Worm (Caenorhabditis elegans): ENCODE results near the gene btb-5.
A peak's percentile ranks its signal among the peaks of the same experiment; 100 is the strongest.
"Not testable (repeated sequence)": the region's sequence is repeated elsewhere in the genome, so short reads cannot be mapped to it uniquely, and the experiment has no call there.

Gene btb-5

ce11 chrIII:61045-61444 is at the start of gene btb-5:
Gene btb-5, minus strand, starts transcription at chrIII:61145.
- TF ChIP-seq fax-1 (tag; optimal IDR thresholded peaks at IDR 0.05) (no peak), nhr-11 (tag; optimal IDR thresholded peaks at IDR 0.05) (no peak), che-1 (tag; optimal IDR thresholded peaks at IDR 0.05) (no peak), madf-2 (tag; optimal IDR thresholded peaks at IDR 0.05) (no peak), K09A11.1 (tag; optimal IDR thresholded peaks at IDR 0.05; ENCODE audit: insufficient read depth) (no peak), ceh-19 (GFP tag; optimal IDR thresholded peaks at IDR 0.05) (no peak), C38D4.7 (GFP tag; optimal IDR thresholded peaks at IDR 0.05) (no peak), ceh-45 (GFP tag; IDR thresholded peaks at IDR 0.05) (no peak), sdc-2 (tag; optimal IDR thresholded peaks at IDR 0.05) (no peak), F13H6.1 (tag; optimal IDR thresholded peaks at IDR 0.05) (no peak), unc-3 (GFP tag; conservative IDR thresholded peaks at IDR 0.05) (no peak), unc-3 (tag; optimal IDR thresholded peaks at IDR 0.05) (no peak), hlh-8 (tag; optimal IDR thresholded peaks at IDR 0.05) (no peak)

ce11 chrIII:98822-99221 is 37.9 kb upstream of the btb-5 start, which contains the start of gene C29F9.9:
Gene C29F9.9, minus strand, starts transcription at chrIII:98922.
- not testable (repeated sequence) for TF ChIP-seq ceh-45 (GFP tag; IDR thresholded peaks at IDR 0.05); che-1 (tag; optimal IDR thresholded peaks at IDR 0.05); madf-2 (tag; optimal IDR thresholded peaks at IDR 0.05)

ce11 chrIII:97018-97417 is 36.1 kb upstream of the btb-5 start, which contains the start of gene C29F9.8:
Gene C29F9.8, minus strand, starts transcription at chrIII:97118.
- TF ChIP-seq fkh-6, tbx-7, rnt-1 (tag; optimal IDR thresholded peaks at IDR 0.05): not testable (repeated sequence)

- TF ChIP-seq ztf-16 (tag; optimal IDR thresholded peaks at IDR 0.05) (no peak), fax-1 (tag; optimal IDR thresholded peaks at IDR 0.05) (no peak), C08G9.2 (tag; optimal IDR thresholded peaks at IDR 0.05) (peak; percentile 38), ceh-2 (tag; optimal IDR thresholded peaks at IDR 0.05) (peak; percentile 15), pha-4 (tag; optimal IDR thresholded peaks at IDR 0.05) (no peak), unc-55 (GFP tag; optimal IDR thresholded peaks at IDR 0.05) (peak; percentile 55), pax-1 (tag; optimal IDR thresholded peaks at IDR 0.05) (no peak), unc-3 (GFP tag; conservative IDR thresholded peaks at IDR 0.05) (no peak), unc-3 (tag; optimal IDR thresholded peaks at IDR 0.05) (no peak), ceh-45 (GFP tag; IDR thresholded peaks at IDR 0.05) (no peak), ceh-24 (tag; optimal IDR thresholded peaks at IDR 0.05) (no peak), dve-1 (tag; optimal IDR thresholded peaks at IDR 0.05) (peak; percentile 56), tbx-2 (tag; optimal IDR thresholded peaks at IDR 0.05) (peak; percentile 46), pha-2 (tag; optimal IDR thresholded peaks at IDR 0.05) (no peak), Y22D7AL.16 (tag; optimal IDR thresholded peaks at IDR 0.05) (no peak), pat-9 (tag; optimal IDR thresholded peaks at IDR 0.05) (peak; percentile 59), fkh-6 (tag; optimal IDR thresholded peaks at IDR 0.05) (no peak), F13H6.1 (tag; optimal IDR thresholded peaks at IDR 0.05) (no peak), ceh-30 (tag; optimal IDR thresholded peaks at IDR 0.05) (peak; percentile 21), sdc-2 (tag; optimal IDR thresholded peaks at IDR 0.05) (no peak), ceh-34 (tag; optimal IDR thresholded peaks at IDR 0.05) (peak; percentile 60), ceh-18 (tag; optimal IDR thresholded peaks at IDR 0.05) (peak; percentile 58), nfya-1 (tag; optimal IDR thresholded peaks at IDR 0.05) (peak; percentile 30), ceh-31 (tag; optimal IDR thresholded peaks at IDR 0.05) (peak; percentile 15), sox-2 (GFP tag; IDR thresholded peaks at IDR 0.05) (no peak), ref-2 (tag; optimal IDR thresholded peaks at IDR 0.05) (peak; percentile 15)
These were observed 35.3 kb upstream of the btb-5 start for ce11 chrIII:96196-96595.
